Worm (Caenorhabditis elegans): Measurements from ENCODE around the gene gly-12.

DNA sequence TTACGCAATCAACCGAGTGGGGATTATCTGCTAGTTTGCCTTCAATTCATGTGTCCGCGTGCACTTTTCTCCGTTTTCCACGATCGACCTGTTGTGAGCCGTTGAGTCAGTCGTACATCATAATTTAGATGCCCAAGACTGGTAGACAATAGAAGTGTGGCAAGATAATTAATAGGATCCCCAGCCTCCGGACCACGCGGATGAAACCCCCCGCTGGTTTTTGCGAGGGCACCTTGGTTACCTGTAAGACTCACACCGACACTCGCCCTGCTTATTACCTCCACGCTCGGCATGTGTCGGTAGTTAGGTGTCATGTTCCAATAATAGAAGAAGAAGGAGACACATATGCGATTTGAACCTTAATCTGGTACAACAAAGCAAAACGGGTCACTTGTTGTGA lies 29.7 kb upstream of the gly-12 start:
- TF ChIP-seq lin-40 (tag; optimal IDR thresholded peaks at IDR 0.05) (no peak), unc-62 (GFP tag; optimal IDR thresholded peaks at IDR 0.05) (no peak), hmg-1.2 (GFP tag; IDR thresholded peaks at IDR 0.05) (no peak)

Data from whole organism, young adult.